Worm (Caenorhabditis elegans): ENCODE data around the gene F08F1.9.

F08F1.9 gene

ce11 chrX:8421594-8421993, 10.9 kb upstream of the F08F1.9 start:
- TF ChIP-seq ets-7 (tag; optimal IDR thresholded peaks at IDR 0.05) (no peak), tra-4 (tag; optimal IDR thresholded peaks at IDR 0.05) (no peak), hnd-1 (tag; optimal IDR thresholded peaks at IDR 0.05) (no peak)

ce11 chrX:8419252-8419651, 8.6 kb upstream of the F08F1.9 start:
- TF ChIP-seq ceh-13 (GFP tag; optimal IDR thresholded peaks at IDR 0.05) = no peak
- 0 out of 2 replicates have a peak, but pooled peaks have one; percentile 21 for TF ChIP-seq pes-1 (GFP tag; IDR thresholded peaks at IDR 0.05)

ce11 chrX:8418382-8418781, 7.7 kb upstream of the F08F1.9 start, which contains the start of gene spp-13:
Gene spp-13, minus strand, starts transcription at chrX:8418524.
- no peak for TF ChIP-seq tra-4 (tag; optimal IDR thresholded peaks at IDR 0.05)
- no peak for TF ChIP-seq tbx-11 (GFP tag; IDR thresholded peaks at IDR 0.05)
- TF ChIP-seq pes-1 (GFP tag; IDR thresholded peaks at IDR 0.05) = no peak
- peak; percentile 56 for TF ChIP-seq ama-1 (optimal IDR thresholded peaks at IDR 0.05)
- TF ChIP-seq sea-1 (GFP tag; conservative IDR thresholded peaks at IDR 0.05) = no peak

- TF ChIP-seq pes-1 (GFP tag; IDR thresholded peaks at IDR 0.05) (no peak), F13C5.2 (tag; optimal IDR thresholded peaks at IDR 0.05) (no peak), hnd-1 (tag; optimal IDR thresholded peaks at IDR 0.05) (no peak), aly-1 (tag; optimal IDR thresholded peaks at IDR 0.05) (no peak)
These were observed 7.1 kb upstream of the F08F1.9 start for ce11 chrX:8417727-8418126.

ce11 chrX:8416819-8417218, 6.2 kb upstream of the F08F1.9 start, which contains the start of gene ced-8:
Gene ced-8, minus strand, starts transcription at chrX:8416919.
- no peak for TF ChIP-seq tra-4 (tag; optimal IDR thresholded peaks at IDR 0.05)
- TF ChIP-seq sea-1 (GFP tag; conservative IDR thresholded peaks at IDR 0.05) = no peak
- TF ChIP-seq pes-1 (GFP tag; IDR thresholded peaks at IDR 0.05) = no peak
- no peak for TF ChIP-seq B0310.2 (tag; optimal IDR thresholded peaks at IDR 0.05)
- no peak for TF ChIP-seq tbx-11 (GFP tag; IDR thresholded peaks at IDR 0.05)
- no peak for TF ChIP-seq flt-1 (GFP tag; IDR thresholded peaks at IDR 0.05)
- TF ChIP-seq hnd-1 (tag; optimal IDR thresholded peaks at IDR 0.05) = no peak
- no peak for TF ChIP-seq scrt-1 (GFP tag; IDR thresholded peaks at IDR 0.05)
- no peak for TF ChIP-seq ceh-13 (GFP tag; optimal IDR thresholded peaks at IDR 0.05)
- TF ChIP-seq F13C5.2 (tag; optimal IDR thresholded peaks at IDR 0.05) = no peak
- no peak for TF ChIP-seq tbx-37 (GFP tag; conservative IDR thresholded peaks at IDR 0.05)

- no peak for TF ChIP-seq scrt-1 (GFP tag; IDR thresholded peaks at IDR 0.05)
- no peak for TF ChIP-seq hmbx-1 (tag; optimal IDR thresholded peaks at IDR 0.05)
- TF ChIP-seq tra-4 (tag; optimal IDR thresholded peaks at IDR 0.05) = no peak
- no peak for TF ChIP-seq pes-1 (GFP tag; IDR thresholded peaks at IDR 0.05)
- no peak for TF ChIP-seq tbx-37 (GFP tag; conservative IDR thresholded peaks at IDR 0.05)
- no peak for TF ChIP-seq ceh-13 (GFP tag; optimal IDR thresholded peaks at IDR 0.05)
These were observed 2.5 kb upstream of the F08F1.9 start, which contains the start of gene F08F1.4 for ce11 chrX:8413130-8413529. Gene F08F1.4, plus strand, starts transcription at chrX:8413430.

- TF ChIP-seq ceh-36 (tag; optimal IDR thresholded peaks at IDR 0.05) (no peak), B0310.2 (tag; optimal IDR thresholded peaks at IDR 0.05) (no peak), scrt-1 (GFP tag; IDR thresholded peaks at IDR 0.05) (no peak)
These were observed 2.4 kb downstream of the F08F1.9 start, which contains the start of gene sulp-3 for ce11 chrX:8408267-8408666. Gene sulp-3, minus strand, starts transcription at chrX:8408367.

ce11 chrX:8406815-8407214, 3.8 kb downstream of the F08F1.9 start:
- no peak for TF ChIP-seq pes-1 (GFP tag; IDR thresholded peaks at IDR 0.05)
- no peak for TF ChIP-seq aly-1 (tag; optimal IDR thresholded peaks at IDR 0.05)
- TF ChIP-seq hmg-4 (GFP tag; optimal IDR thresholded peaks at IDR 0.05) = no peak
- no peak for TF ChIP-seq ets-7 (tag; optimal IDR thresholded peaks at IDR 0.05)
- TF ChIP-seq ceh-13 (GFP tag; optimal IDR thresholded peaks at IDR 0.05) = no peak
- no peak for TF ChIP-seq ama-1 (optimal IDR thresholded peaks at IDR 0.05)
- no peak for TF ChIP-seq B0310.2 (tag; optimal IDR thresholded peaks at IDR 0.05)
- TF ChIP-seq ceh-36 (tag; optimal IDR thresholded peaks at IDR 0.05) = no peak
- TF ChIP-seq tbx-37 (GFP tag; conservative IDR thresholded peaks at IDR 0.05) = no peak
- TF ChIP-seq sea-1 (GFP tag; conservative IDR thresholded peaks at IDR 0.05) = no peak
- no peak for TF ChIP-seq F13C5.2 (tag; optimal IDR thresholded peaks at IDR 0.05)
- TF ChIP-seq tbx-11 (GFP tag; IDR thresholded peaks at IDR 0.05) = no peak
- TF ChIP-seq hnd-1 (tag; optimal IDR thresholded peaks at IDR 0.05) = no peak
- TF ChIP-seq tra-4 (tag; optimal IDR thresholded peaks at IDR 0.05) = no peak
- TF ChIP-seq hmbx-1 (tag; optimal IDR thresholded peaks at IDR 0.05) = no peak
- no peak for TF ChIP-seq scrt-1 (GFP tag; IDR thresholded peaks at IDR 0.05)
- TF ChIP-seq flt-1 (GFP tag; IDR thresholded peaks at IDR 0.05) = no peak

ce11 chrX:8404308-8405085, 6.2 kb downstream of the F08F1.9 start:
- TF ChIP-seq aly-1 (tag; optimal IDR thresholded peaks at IDR 0.05) (peak; percentile 98), tra-4 (tag; optimal IDR thresholded peaks at IDR 0.05) (peak; percentile 85), flt-1 (GFP tag; IDR thresholded peaks at IDR 0.05) (peak; percentile 97), ceh-13 (GFP tag; optimal IDR thresholded peaks at IDR 0.05) (peak; percentile 90), pes-1 (GFP tag; IDR thresholded peaks at IDR 0.05) (peak; percentile 97), hnd-1 (tag; optimal IDR thresholded peaks at IDR 0.05) (peak; percentile 88), B0310.2 (tag; optimal IDR thresholded peaks at IDR 0.05) (peak; percentile 97), hmbx-1 (tag; optimal IDR thresholded peaks at IDR 0.05) (peak; percentile 87), sea-1 (GFP tag; conservative IDR thresholded peaks at IDR 0.05) (peak; percentile 99), ama-1 (optimal IDR thresholded peaks at IDR 0.05) (no peak), tbx-11 (GFP tag; IDR thresholded peaks at IDR 0.05) (peak; percentile 96), tbx-37 (GFP tag; conservative IDR thresholded peaks at IDR 0.05) (peak; percentile 97), hmg-4 (GFP tag; optimal IDR thresholded peaks at IDR 0.05) (peak; percentile 99), F13C5.2 (tag; optimal IDR thresholded peaks at IDR 0.05) (peak; percentile 98), ceh-36 (tag; optimal IDR thresholded peaks at IDR 0.05) (peak; percentile 91), scrt-1 (GFP tag; IDR thresholded peaks at IDR 0.05) (peak; percentile 98), ets-7 (tag; optimal IDR thresholded peaks at IDR 0.05) (peak; percentile 93)
